Fruit fly (Drosophila melanogaster): ENCODE measurements around the gene CG43850.
"Not testable (repeated sequence)": the region's sequence is repeated elsewhere in the genome, so short reads cannot be mapped to it uniquely, and the experiment has no call there.

The CG43850 gene

dm6 chr2L:13398614-13399161, 16.5 kb upstream of the CG43850 start, which contains the start of the genes CG10859 and CG7110:
CG10859 (minus strand) TSS chr2L:13398664.
CG7110 (plus strand) TSS chr2L:13398991.
- TF ChIP-seq CG8478 (optimal IDR thresholded peaks at IDR 0.05), result no peak
- no peak for TF ChIP-seq CTCF (optimal IDR thresholded peaks at IDR 0.05)

- no peak for TF ChIP-seq CG8478 (optimal IDR thresholded peaks at IDR 0.05)
- no peak for TF ChIP-seq CTCF (optimal IDR thresholded peaks at IDR 0.05)
Measured at dm6 chr2L:13399565-13399964, 15.7 kb upstream of the CG43850 start.

dm6 chr2L:13411566-13411965, 3.7 kb upstream of the CG43850 start, which contains the start of gene Vm34Ca:
Vm34Ca (minus strand) TSS chr2L:13411631.
- TF ChIP-seq CG8478 (optimal IDR thresholded peaks at IDR 0.05) (no peak), CTCF (optimal IDR thresholded peaks at IDR 0.05) (no peak)

dm6 chr2L:13412219-13412618, 3.0 kb upstream of the CG43850 start, which contains the start of gene Flad2:
Flad2 (plus strand) TSS chr2L:13412519.
- TF ChIP-seq CTCF (optimal IDR thresholded peaks at IDR 0.05) (no peak), CG8478 (optimal IDR thresholded peaks at IDR 0.05) (no peak)

- TF ChIP-seq CTCF (optimal IDR thresholded peaks at IDR 0.05) (no peak), CG8478 (optimal IDR thresholded peaks at IDR 0.05) (no peak)
Measured at dm6 chr2L:13430919-13431502, 15.8 kb downstream of the CG43850 start.

dm6 chr2L:13434795-13435634, 19.8 kb downstream of the CG43850 start, which contains the start of gene Tehao:
Tehao (plus strand) TSS chr2L:13435622.
- TF ChIP-seq CG8478 (optimal IDR thresholded peaks at IDR 0.05), result no peak
- no peak for TF ChIP-seq CTCF (optimal IDR thresholded peaks at IDR 0.05)

dm6 chr2L:13436791-13437190, 21.6 kb downstream of the CG43850 start:
- TF ChIP-seq CTCF (optimal IDR thresholded peaks at IDR 0.05) (no peak), CG8478 (optimal IDR thresholded peaks at IDR 0.05) (no peak)

dm6 chr2L:13445249-13445846, 30.1 kb downstream of the CG43850 start, which contains the start of gene Hacd2:
Hacd2 (minus strand) TSS chr2L:13445651.
- peak; percentile 68 to 73 for TF ChIP-seq CTCF (optimal IDR thresholded peaks at IDR 0.05)
- TF ChIP-seq CG8478 (optimal IDR thresholded peaks at IDR 0.05), result no peak

dm6 chr2L:13449397-13449796, 34.2 kb downstream of the CG43850 start, which contains the start of gene Hsp60D:
Hsp60D (minus strand) TSS chr2L:13449497.
- not testable (repeated sequence) for TF ChIP-seq CTCF, CG8478 (optimal IDR thresholded peaks at IDR 0.05)

- no peak for TF ChIP-seq CG8478 (optimal IDR thresholded peaks at IDR 0.05)
- TF ChIP-seq CTCF (optimal IDR thresholded peaks at IDR 0.05), result no peak
Measured at dm6 chr2L:13457037-13457547, 41.9 kb downstream of the CG43850 start, which contains the start of gene CG42809. CG42809 (plus strand) TSS chr2L:13457497.

- TF ChIP-seq CG8478 (optimal IDR thresholded peaks at IDR 0.05) (no peak), CTCF (optimal IDR thresholded peaks at IDR 0.05) (no peak)
Measured at dm6 chr2L:13458991-13459731, 43.9 kb downstream of the CG43850 start, which contains the start of gene CG42810. CG42810 (plus strand) TSS chr2L:13459681.

dm6 chr2L:13460911-13461866, 46.0 kb downstream of the CG43850 start, which contains the start of gene CG46308:
CG46308 (plus strand) TSS chr2L:13461774.
- TF ChIP-seq CTCF (optimal IDR thresholded peaks at IDR 0.05) (no peak), CG8478 (optimal IDR thresholded peaks at IDR 0.05) (no peak)

Measured in S2 (cell line).